Fruit fly (Drosophila melanogaster): ENCODE results near the gene CG15167.

Gene CG15167

dm6 chr2L:18735553-18736167, 4.5 kb upstream of the CG15167 start (continued):
- peak; percentile 42 for TF ChIP-seq kni (GFP tag; optimal IDR thresholded peaks at IDR 0.05)
- no peak for TF ChIP-seq CG17328 (GFP tag; IDR thresholded peaks at IDR 0.05)
- TF ChIP-seq bowl (GFP tag; IDR thresholded peaks at IDR 0.05): no peak
- peak; percentile 97 for TF ChIP-seq Nf-YC (tag; optimal IDR thresholded peaks at IDR 0.05)
- TF ChIP-seq Blimp-1 (GFP tag; optimal IDR thresholded peaks at IDR 0.05): peak; percentile 14

dm6 chr2L:18737239-18737638, 2.9 kb upstream of the CG15167 start:
- no peak for TF ChIP-seq E2f1 (GFP tag; IDR thresholded peaks at IDR 0.05)
- TF ChIP-seq jing (GFP tag; optimal IDR thresholded peaks at IDR 0.05): peak; percentile 45
- TF ChIP-seq CG33213 (GFP tag; optimal IDR thresholded peaks at IDR 0.05): no peak
- TF ChIP-seq CG32767 (GFP tag; IDR thresholded peaks at IDR 0.05): peak; percentile 22; the same call in 1 of the 2 replicates
- no peak for TF ChIP-seq CG9215 (GFP tag; IDR thresholded peaks at IDR 0.05)
- peak; percentile 31 for TF ChIP-seq ftz-f1 (GFP tag; optimal IDR thresholded peaks at IDR 0.05)
- peak; percentile 27 for TF ChIP-seq zen (tag; optimal IDR thresholded peaks at IDR 0.05)
- TF ChIP-seq CG12769 (tag; optimal IDR thresholded peaks at IDR 0.05): peak; percentile 86
- TF ChIP-seq pfk (GFP tag; optimal IDR thresholded peaks at IDR 0.05): no peak
- TF ChIP-seq CG13894 (tag; optimal IDR thresholded peaks at IDR 0.05): peak; percentile 49
- TF ChIP-seq CG4730 (GFP tag; IDR thresholded peaks at IDR 0.05): no peak
- TF ChIP-seq CG3163 (GFP tag; optimal IDR thresholded peaks at IDR 0.05): no peak
- no peak for TF ChIP-seq CG8478 (optimal IDR thresholded peaks at IDR 0.05)
- TF ChIP-seq vnd (GFP tag; IDR thresholded peaks at IDR 0.05; ENCODE audit: partially characterized antibody): no peak
- no peak for TF ChIP-seq cas (GFP tag; IDR thresholded peaks at IDR 0.05)
- TF ChIP-seq H2.0 (GFP tag; IDR thresholded peaks at IDR 0.05): no peak
- no peak for TF ChIP-seq CG12942 (GFP tag; optimal IDR thresholded peaks at IDR 0.05)
- no peak for TF ChIP-seq CG2129 (GFP tag; IDR thresholded peaks at IDR 0.05; ENCODE audit: partially characterized antibody)
- TF ChIP-seq twi (tag; optimal IDR thresholded peaks at IDR 0.05): peak; percentile 5
- no peak for TF ChIP-seq Dip3 (GFP tag; optimal IDR thresholded peaks at IDR 0.05)
- no peak for TF ChIP-seq CG6254 (GFP tag; optimal IDR thresholded peaks at IDR 0.05)
- peak in 1 of 2 experiments; percentile 33 for TF ChIP-seq Pdp1 (GFP tag; optimal IDR thresholded peaks at IDR 0.05)
- no peak for TF ChIP-seq CG12391 (tag; optimal IDR thresholded peaks at IDR 0.05)
- no peak for TF ChIP-seq CG33557 (GFP tag; optimal IDR thresholded peaks at IDR 0.05)
- TF ChIP-seq CG17829 (tag; optimal IDR thresholded peaks at IDR 0.05): peak; percentile 46
- TF ChIP-seq kah (GFP tag; optimal IDR thresholded peaks at IDR 0.05): no peak
- no peak for TF ChIP-seq caup (GFP tag; optimal IDR thresholded peaks at IDR 0.05; ENCODE audit: severe bottlenecking)
- no peak for TF ChIP-seq Dp (GFP tag; optimal IDR thresholded peaks at IDR 0.05)
- no peak for TF ChIP-seq ind (GFP tag; optimal IDR thresholded peaks at IDR 0.05)
- TF ChIP-seq CG10321 (GFP tag; IDR thresholded peaks at IDR 0.05): no peak
- peak; percentile 97 for TF ChIP-seq Nf-YB (GFP tag; optimal IDR thresholded peaks at IDR 0.05)
- no peak for TF ChIP-seq al (GFP tag; IDR thresholded peaks at IDR 0.05)
- TF ChIP-seq Sry-δ (GFP tag; optimal IDR thresholded peaks at IDR 0.05): no peak
- TF ChIP-seq trh (GFP tag; optimal IDR thresholded peaks at IDR 0.05): no peak
- no peak for TF ChIP-seq Hr39 (optimal IDR thresholded peaks at IDR 0.05)
- TF ChIP-seq CG31365 (tag; optimal IDR thresholded peaks at IDR 0.05): no peak
- peak; percentile 94 for TF ChIP-seq Nf-YC (tag; optimal IDR thresholded peaks at IDR 0.05)
- TF ChIP-seq chif (GFP tag; optimal IDR thresholded peaks at IDR 0.05): no peak
- TF ChIP-seq CG10274 (GFP tag; optimal IDR thresholded peaks at IDR 0.05): no peak
- TF ChIP-seq CG8089 (GFP tag; optimal IDR thresholded peaks at IDR 0.05): no peak
- TF ChIP-seq CrebB (tag; optimal IDR thresholded peaks at IDR 0.05): no peak
- no peak for TF ChIP-seq fd102C (GFP tag; optimal IDR thresholded peaks at IDR 0.05)
- TF ChIP-seq gsb-n (tag; optimal IDR thresholded peaks at IDR 0.05): no peak
- no peak for TF ChIP-seq jumu (GFP tag; optimal IDR thresholded peaks at IDR 0.05)
- peak; percentile 23 for TF ChIP-seq kni (GFP tag; optimal IDR thresholded peaks at IDR 0.05)
